Worm (Caenorhabditis elegans) whole organism, L4/young adult: ENCODE results near the gene R05H10.7.

Experiments
- W03F9.2 ChIP-seq: fragments of 150-350 bp; optimal IDR thresholded peaks from 2 replicates; lab custom pipeline; 2014; ENCODE audit warnings: missing biosample characterization, missing genetic modification characterization
- dao-5 ChIP-seq: sonication (generic microtip); optimal IDR thresholded peaks from 2 replicates; lab custom pipeline; 2016; ENCODE audit warnings: missing genotype, missing genetic modification characterization, moderate library complexity, missing compliant biosample characterization
- him-1 ChIP-seq: sonication (generic microtip); optimal IDR thresholded peaks from 2 replicates; lab custom pipeline; 2016; ENCODE audit warnings: missing genotype, missing genetic modification reagents, missing genetic modification characterization, missing compliant biosample characterization

DNA sequence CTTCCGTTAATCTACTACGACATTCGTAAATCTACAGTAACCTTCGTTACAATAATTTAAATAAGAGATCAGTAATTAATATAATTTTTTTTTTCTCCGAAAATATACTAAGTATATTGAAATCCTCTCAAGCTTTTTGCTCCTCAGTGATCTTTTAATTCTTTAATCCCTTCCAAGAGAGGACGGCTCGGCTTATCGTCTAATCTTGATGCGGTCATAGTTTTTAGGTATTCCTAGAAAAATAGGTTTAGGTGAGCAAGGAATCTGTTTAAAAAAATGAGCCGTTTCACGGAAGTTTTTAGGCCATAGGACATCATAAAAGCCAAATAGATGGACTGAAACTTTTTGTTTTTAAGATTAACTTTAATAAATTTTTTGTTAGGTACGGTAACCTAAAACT is 23.3 kb upstream of the R05H10.7 start:
- TF ChIP-seq W03F9.2 (no peak), him-1 (tag; lab: Kevin White, UChicago) (no peak), dao-5 (tag; lab: Kevin White, UChicago) (no peak)
